Worm (Caenorhabditis elegans) whole organism, L1 larva: Measurements from ENCODE around the gene K06H6.1.
A peak's percentile ranks its signal among the peaks of the same experiment; 100 is the strongest.

Experiments
- C16A3.4 ChIP-seq: fragments of 150-350 bp; optimal IDR thresholded peaks from 2 replicates; lab custom pipeline; 2014; ENCODE audit warnings: missing biosample characterization, missing genetic modification characterization
- F16B12.6 ChIP-seq: fragments of 150-350 bp; optimal IDR thresholded peaks from 2 replicates; lab custom pipeline; 2014; ENCODE audit warnings: missing biosample characterization, missing genetic modification characterization
- blmp-1 ChIP-seq: fragments of 150-350 bp; optimal IDR thresholded peaks from 2 replicates; lab custom pipeline; 2014; ENCODE audit warnings: missing biosample characterization, missing genetic modification characterization
- ceh-63 ChIP-seq: fragments of 200-800 bp; sonication (Bioruptor generic); optimal IDR thresholded peaks from 2 replicates; lab custom pipeline; 2018; ENCODE audit warnings: mild to moderate bottlenecking, missing genetic modification characterization, missing compliant biosample characterization
- ceh-8 ChIP-seq: fragments of 200-800 bp; sonication (Bioruptor generic); optimal IDR thresholded peaks from 2 replicates; lab custom pipeline; 2018; ENCODE audit warnings: mild to moderate bottlenecking, missing genetic modification characterization, moderate library complexity, missing compliant biosample characterization
- ceh-88 ChIP-seq: fragments of 200-800 bp; sonication (Bioruptor generic); IDR thresholded peaks from 2 replicates; pipeline ENCODE4 v1.3.6; 2022; ENCODE audit warnings: missing genetic modification characterization, missing compliant biosample characterization
- ces-1 ChIP-seq: fragments of 150-350 bp; optimal IDR thresholded peaks from 2 replicates; lab custom pipeline; 2014; ENCODE audit warnings: missing biosample characterization, missing genetic modification reagents, missing genetic modification characterization
- dpl-1 ChIP-seq, 3 experiments: fragments of 150-350 bp in 2 of 3; sonication (generic microtip) in 1 of 3; optimal IDR thresholded peaks; 2 replicates each; lab custom pipeline; 2014 to 2017; ENCODE audit warnings: missing biosample characterization in 3 of 3, missing genetic modification characterization in 3 of 3, missing genetic modification reagents in 3 of 3
- dsc-1 ChIP-seq: sonication (generic microtip); optimal IDR thresholded peaks from 2 replicates; lab custom pipeline; 2016; ENCODE audit warnings: mild to moderate bottlenecking, missing genetic modification characterization, missing compliant biosample characterization
- efl-1 ChIP-seq, 4 experiments: fragments of 150-350 bp; optimal IDR thresholded peaks in 3 of 4; peaks in 1 of 4; 1 replicate in 1 of 4; 2 replicates in 3 of 4; lab custom pipeline; 2014; ENCODE audit warnings: missing biosample characterization in 2 of 4, missing genetic modification characterization in 2 of 4, missing genetic modification reagents in 2 of 4
- elt-2 ChIP-seq: sonication (generic microtip); optimal IDR thresholded peaks from 2 replicates; lab custom pipeline; 2016; ENCODE audit warnings: missing genetic modification characterization, mild to moderate bottlenecking, inconsistent platforms, missing compliant biosample characterization, missing genetic modification reagents
- elt-3 ChIP-seq, 6 experiments: fragments of 150-350 bp in 1 of 6; sonication (generic microtip); optimal IDR thresholded peaks; 2 replicates each; lab custom pipeline; 2017 to 2018; ENCODE audit warnings: missing biosample characterization in 6 of 6, missing genetic modification characterization in 6 of 6, inconsistent platforms in 1 of 6
- fkh-10 ChIP-seq: sonication (generic microtip); optimal IDR thresholded peaks from 2 replicates; lab custom pipeline; 2017; ENCODE audit warnings: missing biosample characterization, missing genetic modification reagents, missing genetic modification characterization
- fkh-4 ChIP-seq: sonication (generic microtip); optimal IDR thresholded peaks from 2 replicates; lab custom pipeline; 2016; ENCODE audit warnings: missing compliant biosample characterization, missing genetic modification characterization, borderline replicate concordance
- fkh-8 ChIP-seq: sonication (generic microtip); optimal IDR thresholded peaks from 2 replicates; lab custom pipeline; 2016; ENCODE audit warnings: mild to moderate bottlenecking, missing genetic modification characterization, missing compliant biosample characterization
- grh-1 ChIP-seq: fragments of 200-800 bp; sonication (Bioruptor generic); IDR thresholded peaks from 2 replicates; pipeline ENCODE4 v1.3.6; 2022; ENCODE audit warnings: missing genetic modification reagents, missing genetic modification characterization, missing compliant biosample characterization
- hlh-17 ChIP-seq: fragments of 200-800 bp; sonication (Bioruptor generic); optimal IDR thresholded peaks from 2 replicates; lab custom pipeline; 2018; ENCODE audit warnings: missing genetic modification characterization, mild to moderate bottlenecking, missing compliant biosample characterization, moderate library complexity, borderline replicate concordance
- hlh-4 ChIP-seq: sonication (generic microtip); optimal IDR thresholded peaks from 2 replicates; lab custom pipeline; 2016; ENCODE audit warnings: mild to moderate bottlenecking, missing genetic modification characterization, missing compliant biosample characterization
- irx-1 ChIP-seq: sonication (generic microtip); optimal IDR thresholded peaks from 2 replicates; lab custom pipeline; 2016; ENCODE audit warnings: missing genetic modification characterization, missing compliant biosample characterization
- lsy-2 ChIP-seq, 2 experiments: fragments of 150-350 bp; optimal IDR thresholded peaks; 2 replicates each; lab custom pipeline; 2014; ENCODE audit warnings: missing biosample characterization in 2 of 2, missing genetic modification characterization in 2 of 2
- mdl-1 ChIP-seq, 2 experiments: fragments of 150-350 bp; optimal IDR thresholded peaks; 2 replicates each; lab custom pipeline; 2014 to 2017; ENCODE audit warnings: missing biosample characterization in 2 of 2, missing genetic modification characterization in 2 of 2, inconsistent platforms in 1 of 2
- mep-1 ChIP-seq: fragments of 150-350 bp; optimal IDR thresholded peaks from 2 replicates; lab custom pipeline; 2014; ENCODE audit warnings: missing biosample characterization, missing genetic modification characterization
- nhr-11 ChIP-seq: fragments of 150-350 bp; optimal IDR thresholded peaks from 2 replicates; lab custom pipeline; 2014; ENCODE audit warnings: missing biosample characterization, missing genetic modification characterization
- nhr-12 ChIP-seq: sonication (generic microtip); optimal IDR thresholded peaks from 2 replicates; lab custom pipeline; 2017; ENCODE audit warnings: missing biosample characterization, missing genetic modification characterization
- nhr-19 ChIP-seq: fragments of 200-800 bp; sonication (Bioruptor generic); conservative IDR thresholded peaks from 2 replicates; pipeline ENCODE4 v1.3.6; 2022; ENCODE audit warnings: missing genetic modification characterization, missing compliant biosample characterization
- nhr-20 ChIP-seq: sonication (generic microtip); optimal IDR thresholded peaks from 2 replicates; lab custom pipeline; 2016; ENCODE audit warnings: mild to moderate bottlenecking, missing genetic modification characterization, missing compliant biosample characterization
- nhr-28 ChIP-seq: fragments of 150-350 bp; optimal IDR thresholded peaks from 2 replicates; lab custom pipeline; 2014; ENCODE audit warnings: missing biosample characterization, missing genetic modification characterization
- nhr-77 ChIP-seq: fragments of 150-350 bp; optimal IDR thresholded peaks from 2 replicates; lab custom pipeline; 2014; ENCODE audit warnings: missing biosample characterization, missing genetic modification characterization
- nhr-85 ChIP-seq: sonication (generic microtip); peaks from one replicate; lab custom pipeline; 2016; ENCODE audit warnings: missing genetic modification characterization, inconsistent platforms, missing compliant biosample characterization
- nhr-90 ChIP-seq: sonication (generic microtip); optimal IDR thresholded peaks from 2 replicates; lab custom pipeline; 2016; ENCODE audit warnings: mild to moderate bottlenecking, missing genetic modification characterization, missing compliant biosample characterization; ENCODE audit not compliant: poor library complexity
- pax-3 ChIP-seq: fragments of 200-800 bp; sonication (Bioruptor generic); optimal IDR thresholded peaks from 2 replicates; lab custom pipeline; 2018; ENCODE audit warnings: mild to moderate bottlenecking, missing genetic modification characterization, moderate library complexity, missing compliant biosample characterization
- rnt-1 ChIP-seq: sonication (generic microtip); optimal IDR thresholded peaks from 2 replicates; lab custom pipeline; 2016; ENCODE audit warnings: mild to moderate bottlenecking, missing genetic modification characterization, moderate library complexity, missing compliant biosample characterization
- tlp-1 ChIP-seq: fragments of 150-350 bp; optimal IDR thresholded peaks from 2 replicates; lab custom pipeline; 2014; ENCODE audit warnings: missing biosample characterization, missing genetic modification characterization
- unc-86 ChIP-seq: sonication (generic microtip); optimal IDR thresholded peaks from 2 replicates; lab custom pipeline; 2016; ENCODE audit warnings: missing genetic modification characterization, missing compliant biosample characterization
- unc-98 ChIP-seq: fragments of 200-800 bp; sonication (Bioruptor generic); IDR thresholded peaks from 2 replicates; pipeline ENCODE4 v1.3.6; 2022; ENCODE audit warnings: missing genetic modification characterization, missing compliant biosample characterization
- zip-4 ChIP-seq: fragments of 200-800 bp; sonication (Bioruptor generic); optimal IDR thresholded peaks from 2 replicates; lab custom pipeline; 2018; ENCODE audit warnings: mild to moderate bottlenecking, missing genetic modification characterization, moderate library complexity, missing compliant biosample characterization

Gene K06H6.1

ce11 chrV:565984-566383 is 21.9 kb upstream of the K06H6.1 start, which contains the start of gene sri-73:
Gene sri-73 (minus strand): TSS chrV:566084.
- TF ChIP-seq C16A3.4 (tag; lab: Kevin White, UChicago) = no peak
- TF ChIP-seq ceh-63 = no peak
- TF ChIP-seq fkh-4 (tag; lab: Kevin White, UChicago) = no peak
- TF ChIP-seq lsy-2 (tag; optimal IDR thresholded peaks at IDR 0.05; lab: Kevin White, UChicago) = no peak
- TF ChIP-seq zip-4 (GFP tag; lab: Kevin White, UChicago) = no peak
- TF ChIP-seq nhr-20 (tag; lab: Kevin White, UChicago) = no peak
- no peak for TF ChIP-seq nhr-85
- TF ChIP-seq rnt-1 (tag; lab: Kevin White, UChicago) = no peak

ce11 chrV:568105-568504 is 19.8 kb upstream of the K06H6.1 start, which contains the start of gene sri-72:
Gene sri-72 (minus strand): TSS chrV:568205.
- TF ChIP-seq nhr-90 (tag; lab: Kevin White, UChicago) (no peak), efl-1 (optimal IDR thresholded peaks at IDR 0.05; lab: Kevin White, UChicago) (no peak), efl-1 (GFP tag; optimal IDR thresholded peaks at IDR 0.05 in 1 of 2; lab: Kevin White, UChicago) (no peak)

- TF ChIP-seq irx-1 (tag; lab: Kevin White, UChicago) (no peak), nhr-77 (tag; lab: Kevin White, UChicago) (no peak)
Measured at ce11 chrV:574639-575038, 13.3 kb upstream of the K06H6.1 start, which contains the start of gene C14C6.13. Gene C14C6.13 (minus strand): TSS chrV:574739.

ce11 chrV:576070-576469 is 11.8 kb upstream of the K06H6.1 start, which contains the start of gene K06H6.5:
Gene K06H6.5 (plus strand): TSS chrV:576370.
- no peak for TF ChIP-seq elt-2 (tag; lab: Kevin White, UChicago)
- no peak for TF ChIP-seq nhr-11 (tag; lab: Kevin White, UChicago)
- TF ChIP-seq F16B12.6 (tag; lab: Kevin White, UChicago) = no peak

ce11 chrV:576918-577317 is 11.0 kb upstream of the K06H6.1 start:
- TF ChIP-seq grh-1 (no peak), elt-3 (tag; optimal IDR thresholded peaks at IDR 0.05; lab: Kevin White, UChicago) (no peak), pax-3 (tag; lab: Kevin White, UChicago) (no peak), ceh-88 (GFP tag; lab: Robert Waterston, UW) (no peak), hlh-17 (GFP tag; lab: Kevin White, UChicago) (no peak), unc-98 (GFP tag; lab: Robert Waterston, UW) (no peak), ceh-8 (no peak)

ce11 chrV:578977-579376 is 8.9 kb upstream of the K06H6.1 start, which contains the start of gene K06H6.4:
Gene K06H6.4 (plus strand): TSS chrV:579277.
- TF ChIP-seq blmp-1 (peak; percentile 29), fkh-8 (no peak)

- TF ChIP-seq hlh-4 (no peak), nhr-19 (GFP tag; lab: Robert Waterston, UW) (no peak), rnt-1 (tag; lab: Kevin White, UChicago) (no peak), dsc-1 (no peak), tlp-1 (no peak), lsy-2 (tag; optimal IDR thresholded peaks at IDR 0.05; lab: Kevin White, UChicago) (no peak), unc-86 (no peak), fkh-10 (no peak), ces-1 (GFP tag; lab: Kevin White, UChicago) (no peak), dpl-1 (GFP tag; optimal IDR thresholded peaks at IDR 0.05; lab: Kevin White, UChicago) (no peak), nhr-28 (tag; lab: Kevin White, UChicago) (no peak), mep-1 (tag; lab: Kevin White, UChicago) (no peak), nhr-12 (no peak), mdl-1 (tag; optimal IDR thresholded peaks at IDR 0.05; lab: Kevin White, UChicago) (no peak)
Measured at ce11 chrV:581616-582015, 6.3 kb upstream of the K06H6.1 start, which contains the start of gene nstp-7. Gene nstp-7 (plus strand): TSS chrV:581916.
